Worm (Caenorhabditis elegans) whole organism, L3 larva: ENCODE data around the gene Y75B8A.28.
A peak's percentile ranks its signal among the peaks of the same experiment; 100 is the strongest.

Experiments
- R02D3.7 ChIP-seq: fragments of 150-350 bp; optimal IDR thresholded peaks from 2 replicates; lab custom pipeline; 2014; ENCODE audit warnings: missing biosample characterization, missing genetic modification characterization
- ZK546.5 ChIP-seq: sonication (generic microtip); optimal IDR thresholded peaks from 2 replicates; lab custom pipeline; 2017; ENCODE audit warnings: missing biosample characterization, missing genetic modification characterization
- aly-2 ChIP-seq: fragments of 150-350 bp; optimal IDR thresholded peaks from 2 replicates; lab custom pipeline; 2014; ENCODE audit warnings: missing biosample characterization, missing genetic modification characterization
- ama-1 ChIP-seq: fragments of 150-350 bp; optimal IDR thresholded peaks from 2 replicates; lab custom pipeline; 2018
- ceh-28 ChIP-seq: fragments of 150-350 bp; optimal IDR thresholded peaks from 2 replicates; lab custom pipeline; 2014; ENCODE audit warnings: missing biosample characterization, missing genetic modification reagents, missing genetic modification characterization
- ceh-82 ChIP-seq: fragments of 150-350 bp; optimal IDR thresholded peaks from 2 replicates; lab custom pipeline; 2014; ENCODE audit warnings: missing biosample characterization, missing genetic modification characterization
- ceh-9 ChIP-seq: sonication (generic microtip); optimal IDR thresholded peaks from 2 replicates; lab custom pipeline; 2018; ENCODE audit warnings: missing biosample characterization, missing genetic modification characterization
- daf-12 ChIP-seq: fragments of 150-350 bp; optimal IDR thresholded peaks from 2 replicates; lab custom pipeline; 2014; ENCODE audit warnings: missing biosample characterization, missing genetic modification reagents, missing genetic modification characterization
- egl-27 ChIP-seq: sonication (generic microtip); optimal IDR thresholded peaks from 4 replicates; lab custom pipeline; 2017; ENCODE audit warnings: missing biosample characterization, missing genetic modification reagents, missing genetic modification characterization
- egl-5 ChIP-seq: fragments of 150-350 bp; optimal IDR thresholded peaks from 2 replicates; lab custom pipeline; 2017; ENCODE audit warnings: missing biosample characterization, missing genetic modification reagents, missing genetic modification characterization, inconsistent platforms
- elt-1 ChIP-seq: fragments of 150-350 bp; optimal IDR thresholded peaks from 2 replicates; lab custom pipeline; 2014; ENCODE audit warnings: missing biosample characterization, missing genetic modification characterization
- elt-2 ChIP-seq: sonication (generic microtip); optimal IDR thresholded peaks from 2 replicates; lab custom pipeline; 2016; ENCODE audit warnings: missing genetic modification reagents, mild to moderate bottlenecking, missing genetic modification characterization, missing compliant biosample characterization
- elt-3 ChIP-seq, 3 experiments: fragments of 150-350 bp in 1 of 3; sonication (generic microtip) in 2 of 3; optimal IDR thresholded peaks; 2 replicates in 2 of 3; 4 replicates in 1 of 3; lab custom pipeline; 2014 to 2017; ENCODE audit warnings: missing biosample characterization in 3 of 3, missing genetic modification characterization in 3 of 3
- fkh-10 ChIP-seq: sonication (generic microtip); optimal IDR thresholded peaks from 2 replicates; lab custom pipeline; 2017; ENCODE audit warnings: missing biosample characterization, missing genetic modification reagents, missing genetic modification characterization
- fos-1 ChIP-seq: fragments of 150-350 bp; optimal IDR thresholded peaks from 2 replicates; lab custom pipeline; 2014; ENCODE audit warnings: missing biosample characterization, missing genetic modification characterization
- hmg-11 ChIP-seq: sonication (generic microtip); optimal IDR thresholded peaks from 2 replicates; lab custom pipeline; 2016; ENCODE audit warnings: missing genetic modification characterization, missing compliant biosample characterization
- jun-1 ChIP-seq: fragments of 150-350 bp; optimal IDR thresholded peaks from 2 replicates; lab custom pipeline; 2014; ENCODE audit warnings: missing biosample characterization, missing genetic modification reagents, missing genetic modification characterization
- lin-15B ChIP-seq: fragments of 150-350 bp; optimal IDR thresholded peaks from 2 replicates; lab custom pipeline; 2014; ENCODE audit warnings: missing biosample characterization, missing genetic modification characterization
- lin-39 ChIP-seq: fragments of 150-350 bp; optimal IDR thresholded peaks from 2 replicates; lab custom pipeline; 2018; ENCODE audit warnings: missing biosample characterization, missing genetic modification reagents, missing genetic modification characterization
- lsy-12 ChIP-seq: sonication (generic microtip); optimal IDR thresholded peaks from 2 replicates; lab custom pipeline; 2016; ENCODE audit warnings: mild to moderate bottlenecking, missing genetic modification characterization, missing compliant biosample characterization
- mdl-1 ChIP-seq: fragments of 150-350 bp; optimal IDR thresholded peaks from 2 replicates; lab custom pipeline; 2014; ENCODE audit warnings: missing biosample characterization, missing genetic modification characterization
- mml-1 ChIP-seq: fragments of 150-350 bp; sonication (generic microtip); optimal IDR thresholded peaks from 3 replicates; lab custom pipeline; 2014; ENCODE audit warnings: missing biosample characterization, missing genetic modification characterization
- nfya-1 ChIP-seq: sonication (generic microtip); optimal IDR thresholded peaks from 2 replicates; lab custom pipeline; 2017; ENCODE audit warnings: missing genetic modification characterization, mild to moderate bottlenecking, missing compliant biosample characterization, antibody characterized with exemption, moderate library complexity; ENCODE audit not compliant: insufficient read depth
- nhr-23 ChIP-seq: fragments of 150-350 bp; optimal IDR thresholded peaks from 2 replicates; lab custom pipeline; 2014; ENCODE audit warnings: missing biosample characterization, missing genetic modification reagents, missing genetic modification characterization
- nhr-237 ChIP-seq: fragments of 150-350 bp; optimal IDR thresholded peaks from 2 replicates; lab custom pipeline; 2014; ENCODE audit warnings: missing biosample characterization, missing genetic modification characterization
- nhr-25 ChIP-seq: sonication (generic microtip); optimal IDR thresholded peaks from 2 replicates; lab custom pipeline; 2017; ENCODE audit warnings: missing biosample characterization, missing genetic modification characterization
- nhr-43 ChIP-seq: sonication (generic microtip); optimal IDR thresholded peaks from 2 replicates; lab custom pipeline; 2016; ENCODE audit warnings: mild to moderate bottlenecking, missing genetic modification characterization, missing compliant biosample characterization; ENCODE audit not compliant: poor library complexity, severe bottlenecking
- nhr-67 ChIP-seq: fragments of 150-350 bp; optimal IDR thresholded peaks from 2 replicates; lab custom pipeline; 2014; ENCODE audit warnings: missing biosample characterization, missing genetic modification characterization
- pha-4 ChIP-seq: fragments of 150-350 bp; optimal IDR thresholded peaks from 2 replicates; lab custom pipeline; 2014; ENCODE audit warnings: missing biosample characterization, missing genetic modification reagents, missing genetic modification characterization
- sea-2 ChIP-seq: fragments of 150-350 bp; sonication (generic microtip); optimal IDR thresholded peaks from 4 replicates; lab custom pipeline; 2014; ENCODE audit warnings: missing biosample characterization, missing genetic modification reagents, missing genetic modification characterization
- snpc-4 ChIP-seq: fragments of 150-350 bp; optimal IDR thresholded peaks from 2 replicates; lab custom pipeline; 2014; ENCODE audit warnings: missing biosample characterization, missing genetic modification characterization
- tbx-2 ChIP-seq: sonication (generic microtip); optimal IDR thresholded peaks from 2 replicates; lab custom pipeline; 2016; ENCODE audit warnings: mild to moderate bottlenecking, missing genetic modification characterization, missing compliant biosample characterization
- zag-1 ChIP-seq: fragments of 150-350 bp; optimal IDR thresholded peaks from 2 replicates; lab custom pipeline; 2014; ENCODE audit warnings: missing biosample characterization, missing genetic modification characterization
- ztf-11 ChIP-seq: fragments of 150-350 bp; optimal IDR thresholded peaks from 2 replicates; lab custom pipeline; 2014; ENCODE audit warnings: missing biosample characterization, missing genetic modification characterization

Gene Y75B8A.28

ce11 chrIII:12278766-12279165 is 40.1 kb upstream of the Y75B8A.28 start:
- TF ChIP-seq nhr-67 (tag; lab: Kevin White, UChicago) (no peak), fkh-10 (GFP tag; lab: Kevin White, UChicago) (no peak), R02D3.7 (tag; lab: Kevin White, UChicago) (peak; percentile 80), nhr-43 (tag; lab: Kevin White, UChicago) (no peak)

- TF ChIP-seq lin-39 (tag; lab: Kevin White, UChicago), result no peak
- TF ChIP-seq pha-4, result no peak
- TF ChIP-seq sea-2 (GFP tag; lab: Kevin White, UChicago), result no peak
- TF ChIP-seq ceh-9 (tag; lab: Kevin White, UChicago), result no peak
Measured at ce11 chrIII:12284157-12284556, 34.7 kb upstream of the Y75B8A.28 start.

- TF ChIP-seq ceh-28 (tag; lab: Kevin White, UChicago), result no peak
- no peak for TF ChIP-seq elt-3 (tag; optimal IDR thresholded peaks at IDR 0.05; lab: Kevin White, UChicago)
- no peak for TF ChIP-seq sea-2 (GFP tag; lab: Kevin White, UChicago)
Measured at ce11 chrIII:12292465-12292864, 26.4 kb upstream of the Y75B8A.28 start.

- TF ChIP-seq elt-3 (tag; optimal IDR thresholded peaks at IDR 0.05; lab: Kevin White, UChicago) (no peak), zag-1 (tag; lab: Kevin White, UChicago) (no peak), nfya-1 (no peak), egl-27 (no peak), fkh-10 (GFP tag; lab: Kevin White, UChicago) (no peak), ceh-82 (no peak), nhr-43 (tag; lab: Kevin White, UChicago) (no peak), egl-5 (tag; lab: Kevin White, UChicago) (no peak), nhr-237 (tag; lab: Kevin White, UChicago) (no peak), elt-1 (tag; lab: Kevin White, UChicago) (no peak), snpc-4 (no peak), pha-4 (no peak), ztf-11 (tag; lab: Kevin White, UChicago) (no peak), tbx-2 (tag; lab: Kevin White, UChicago) (no peak), aly-2 (no peak), daf-12 (tag; lab: Kevin White, UChicago) (no peak), elt-2 (tag; lab: Kevin White, UChicago) (no peak), nhr-23 (tag; lab: Kevin White, UChicago) (no peak)
Measured at ce11 chrIII:12297303-12297702, 21.6 kb upstream of the Y75B8A.28 start.

- no peak for TF ChIP-seq ztf-11 (tag; lab: Kevin White, UChicago)
- no peak for TF ChIP-seq ceh-9 (tag; lab: Kevin White, UChicago)
- no peak for TF ChIP-seq nfya-1
- no peak for TF ChIP-seq ZK546.5
- no peak for TF ChIP-seq mdl-1 (tag; lab: Kevin White, UChicago)
- TF ChIP-seq hmg-11, result no peak
- TF ChIP-seq ama-1, result no peak
- no peak for TF ChIP-seq mml-1 (tag; lab: Kevin White, UChicago)
- no peak for TF ChIP-seq zag-1 (tag; lab: Kevin White, UChicago)
- TF ChIP-seq ceh-28 (tag; lab: Kevin White, UChicago), result no peak
- no peak for TF ChIP-seq lin-39 (tag; lab: Kevin White, UChicago)
- no peak for TF ChIP-seq lin-15B (tag; lab: Kevin White, UChicago)
- TF ChIP-seq elt-2 (tag; lab: Kevin White, UChicago), result no peak
- no peak for TF ChIP-seq aly-2
- TF ChIP-seq lsy-12 (tag; lab: Kevin White, UChicago), result no peak
- TF ChIP-seq fos-1 (tag; lab: Kevin White, UChicago), result no peak
- TF ChIP-seq daf-12 (tag; lab: Kevin White, UChicago), result no peak
Measured at ce11 chrIII:12299259-12299658, 19.6 kb upstream of the Y75B8A.28 start.

- TF ChIP-seq hmg-11, result no peak
- no peak for TF ChIP-seq jun-1
- no peak for TF ChIP-seq nhr-25 (tag; lab: Kevin White, UChicago)
- no peak for TF ChIP-seq nhr-237 (tag; lab: Kevin White, UChicago)
Measured at ce11 chrIII:12303084-12303483, 15.8 kb upstream of the Y75B8A.28 start, which contains the start of gene mrp-8. Gene mrp-8, minus strand, starts transcription at chrIII:12303184.
